Worm (Caenorhabditis elegans): Measurements from ENCODE around the gene clhm-1.

clhm-1 gene

ce11 chrII:6846723-6847122 lies 24.1 kb downstream of the clhm-1 start:
- no peak for TF ChIP-seq fos-1 (tag; optimal IDR thresholded peaks at IDR 0.05)

ce11 chrII:6845006-6845459 lies 25.8 kb downstream of the clhm-1 start:
- TF ChIP-seq nhr-25 (tag; optimal IDR thresholded peaks at IDR 0.05) (peak; percentile 3), gmeb-1 (tag; optimal IDR thresholded peaks at IDR 0.05) (peak; percentile 18), blmp-1 (tag; optimal IDR thresholded peaks at IDR 0.05; ENCODE audit: insufficient read depth) (peak; percentile 42), C34F6.9 (tag; optimal IDR thresholded peaks at IDR 0.05) (peak; percentile 6), egl-27 (tag; optimal IDR thresholded peaks at IDR 0.05) (peak; percentile 74), nhr-237 (tag; optimal IDR thresholded peaks at IDR 0.05) (no peak), lsy-2 (tag; optimal IDR thresholded peaks at IDR 0.05) (peak in 1 of 2 experiments; percentile 18), dmd-4 (tag; optimal IDR thresholded peaks at IDR 0.05) (no peak), fos-1 (tag; optimal IDR thresholded peaks at IDR 0.05) (peak; percentile 29), mdl-1 (tag; optimal IDR thresholded peaks at IDR 0.05) (no peak), skn-1 (tag; optimal IDR thresholded peaks at IDR 0.05) (no peak)

DNA sequence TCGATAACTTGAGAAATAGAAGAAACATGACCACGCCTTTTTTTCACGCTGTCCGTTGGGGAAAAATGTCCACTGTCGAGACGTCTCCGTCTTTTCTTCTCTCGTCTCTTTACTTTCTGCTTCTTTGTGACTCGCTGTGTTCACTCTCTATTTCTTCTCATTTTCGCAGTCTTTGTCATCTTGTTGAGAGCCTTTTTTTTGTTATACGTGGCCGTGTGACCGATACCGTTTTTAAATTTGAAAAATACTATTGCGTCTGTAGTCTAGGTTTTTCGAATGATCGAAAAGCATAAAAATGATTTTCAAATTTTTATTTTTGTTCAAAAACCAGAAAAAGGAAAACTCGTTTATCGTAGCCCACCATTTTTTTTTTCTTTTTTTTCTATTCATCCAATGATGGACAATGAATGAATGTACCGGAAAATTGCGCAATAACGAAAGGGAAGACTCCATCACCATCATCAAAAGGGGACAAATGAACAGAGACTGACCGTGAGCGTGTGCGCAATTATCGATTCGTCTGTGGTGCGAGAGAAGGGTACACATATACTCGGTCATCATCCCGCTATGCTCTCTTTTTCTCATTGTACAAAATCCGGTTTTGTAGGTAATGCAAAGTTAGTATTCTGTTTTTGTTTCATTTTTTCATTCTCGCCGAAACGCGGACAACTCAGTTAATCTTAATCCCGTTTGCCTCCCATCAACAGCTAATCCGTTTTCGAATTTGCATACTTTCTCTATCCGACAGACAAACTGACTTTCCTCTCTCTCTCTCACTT lies 26.4 kb downstream of the clhm-1 start:
- no peak for TF ChIP-seq gmeb-1 (tag; optimal IDR thresholded peaks at IDR 0.05)
- no peak for TF ChIP-seq lin-39 (tag; optimal IDR thresholded peaks at IDR 0.05)
- TF ChIP-seq R02D3.7 (tag; optimal IDR thresholded peaks at IDR 0.05) = no peak
- no peak for TF ChIP-seq nhr-77 (tag; optimal IDR thresholded peaks at IDR 0.05)
- peak; percentile 47 for TF ChIP-seq egl-27 (tag; optimal IDR thresholded peaks at IDR 0.05)
- no peak for TF ChIP-seq elt-3 (tag; optimal IDR thresholded peaks at IDR 0.05)
- TF ChIP-seq C34F6.9 (tag; optimal IDR thresholded peaks at IDR 0.05) = peak; percentile 30
- TF ChIP-seq alr-1 (tag; optimal IDR thresholded peaks at IDR 0.05) = no peak
- no peak for TF ChIP-seq sma-3 (GFP tag; optimal IDR thresholded peaks at IDR 0.05)
- no peak for TF ChIP-seq Y55F3AM.14 (GFP tag; optimal IDR thresholded peaks at IDR 0.05)
- peak; percentile 38 for TF ChIP-seq unc-55 (GFP tag; optimal IDR thresholded peaks at IDR 0.05)
- TF ChIP-seq mab-5 (tag; optimal IDR thresholded peaks at IDR 0.05) = no peak
- TF ChIP-seq crh-2 (tag; optimal IDR thresholded peaks at IDR 0.05) = peak; percentile 20
- no peak for TF ChIP-seq nhr-6 (tag; optimal IDR thresholded peaks at IDR 0.05)
- TF ChIP-seq ztf-1 (GFP tag; conservative IDR thresholded peaks at IDR 0.05) = no peak
- no peak for TF ChIP-seq ama-1 (optimal IDR thresholded peaks at IDR 0.05)
- TF ChIP-seq lsy-2 (tag; optimal IDR thresholded peaks at IDR 0.05) = peak in 1 of 2 experiments; percentile 31
- TF ChIP-seq blmp-1 (tag; optimal IDR thresholded peaks at IDR 0.05; ENCODE audit: insufficient read depth) = no peak
- TF ChIP-seq nhr-10 (tag; optimal IDR thresholded peaks at IDR 0.05) = no peak
- TF ChIP-seq nhr-21 (tag; optimal IDR thresholded peaks at IDR 0.05) = no peak
- peak; percentile 24 for TF ChIP-seq nhr-129 (tag; optimal IDR thresholded peaks at IDR 0.05)
- no peak for TF ChIP-seq ztf-4 (tag; optimal IDR thresholded peaks at IDR 0.05)
- peak; percentile 5 for TF ChIP-seq sma-9 (GFP tag; optimal IDR thresholded peaks at IDR 0.05)
- no peak for TF ChIP-seq sma-9 (tag; optimal IDR thresholded peaks at IDR 0.05)
- TF ChIP-seq nhr-11 (tag; optimal IDR thresholded peaks at IDR 0.05) = no peak
- no peak for TF ChIP-seq snpc-4 (tag; optimal IDR thresholded peaks at IDR 0.05)
- no peak for TF ChIP-seq unc-39 (tag; optimal IDR thresholded peaks at IDR 0.05)
- TF ChIP-seq nhr-25 (tag; optimal IDR thresholded peaks at IDR 0.05) = no peak
- TF ChIP-seq mdl-1 (tag; optimal IDR thresholded peaks at IDR 0.05) = no peak
- no peak for TF ChIP-seq aly-2 (tag; optimal IDR thresholded peaks at IDR 0.05)
- TF ChIP-seq ceh-16 (tag; optimal IDR thresholded peaks at IDR 0.05) = no peak
- no peak for TF ChIP-seq peb-1 (tag; optimal IDR thresholded peaks at IDR 0.05)
- TF ChIP-seq zag-1 (tag; optimal IDR thresholded peaks at IDR 0.05) = no peak
- TF ChIP-seq nhr-237 (tag; optimal IDR thresholded peaks at IDR 0.05) = no peak
- no peak for TF ChIP-seq nhr-23 (tag; optimal IDR thresholded peaks at IDR 0.05)
- TF ChIP-seq fos-1 (tag; optimal IDR thresholded peaks at IDR 0.05) = no peak
- TF ChIP-seq nhr-12 (tag; optimal IDR thresholded peaks at IDR 0.05) = no peak
- TF ChIP-seq ceh-82 (tag; optimal IDR thresholded peaks at IDR 0.05) = no peak
- TF ChIP-seq sem-4 (tag; optimal IDR thresholded peaks at IDR 0.05) = no peak
- TF ChIP-seq F13H6.1 (tag; optimal IDR thresholded peaks at IDR 0.05) = no peak
- no peak for TF ChIP-seq unc-62 (GFP tag; optimal IDR thresholded peaks at IDR 0.05)
- TF ChIP-seq mbf-1 (tag; optimal IDR thresholded peaks at IDR 0.05) = no peak
- no peak for TF ChIP-seq skn-1 (tag; optimal IDR thresholded peaks at IDR 0.05)
- TF ChIP-seq lin-13 (GFP tag; optimal IDR thresholded peaks at IDR 0.05) = no peak
- TF ChIP-seq elt-1 (tag; optimal IDR thresholded peaks at IDR 0.05) = no peak
- no peak for TF ChIP-seq lin-11 (tag; optimal IDR thresholded peaks at IDR 0.05)
- TF ChIP-seq dmd-4 (tag; optimal IDR thresholded peaks at IDR 0.05) = no peak
- TF ChIP-seq ztf-11 (tag; optimal IDR thresholded peaks at IDR 0.05) = no peak

All from whole organism, L2 larva.